Fruit fly (Drosophila melanogaster): Measurements from ENCODE around the gene CG14717.

Gene CG14717

dm6 chr3R:11650105-11651039 lies 45.9 kb upstream of the CG14717 start, which contains the start of the genes Csk and Elp1 (continued):
- TF ChIP-seq nmo (GFP tag; optimal IDR thresholded peaks at IDR 0.05) (peak; percentile 86), sr (GFP tag; IDR thresholded peaks at IDR 0.05) (peak; percentile 80), CG4854 (GFP tag; optimal IDR thresholded peaks at IDR 0.05) (peak; percentile 16), CG15269 (tag; optimal IDR thresholded peaks at IDR 0.05) (peak; percentile 44), Dbx (GFP tag; IDR thresholded peaks at IDR 0.05) (peak; percentile 67; the same call in 1 of the 3 replicates), inv (GFP tag; IDR thresholded peaks at IDR 0.05; ENCODE audit: partially characterized antibody) (peak; percentile 37; the same call in 1 of the 2 replicates), CG14441 (GFP tag; IDR thresholded peaks at IDR 0.05) (peak; percentile 44; the same call in 1 of the 2 replicates), Doc3 (GFP tag; IDR thresholded peaks at IDR 0.05; ENCODE audit: partially characterized antibody) (no peak), Adf1 (GFP tag; IDR thresholded peaks at IDR 0.05) (peak; percentile 74), Mes4 (GFP tag; optimal IDR thresholded peaks at IDR 0.05) (no peak), CG3407 (GFP tag; optimal IDR thresholded peaks at IDR 0.05) (peak; percentile 17), D (optimal IDR thresholded peaks at IDR 0.05) (no peak), D (GFP tag; optimal IDR thresholded peaks at IDR 0.05) (no peak), CG15479 (GFP tag; optimal IDR thresholded peaks at IDR 0.05) (peak; percentile 84), CoRest (tag; optimal IDR thresholded peaks at IDR 0.05) (peak; percentile 78), Deaf1 (tag; optimal IDR thresholded peaks at IDR 0.05) (peak; percentile 16), crp (GFP tag; optimal IDR thresholded peaks at IDR 0.05) (peak in 1 of 2 experiments; percentile 53), CG16813 (GFP tag; IDR thresholded peaks at IDR 0.05; ENCODE audit: partially characterized antibody) (no peak), CG18011 (GFP tag; optimal IDR thresholded peaks at IDR 0.05) (no peak), luna (GFP tag; optimal IDR thresholded peaks at IDR 0.05) (no peak), ind (GFP tag; optimal IDR thresholded peaks at IDR 0.05) (peak; percentile 50), cg (GFP tag; optimal IDR thresholded peaks at IDR 0.05) (peak; percentile 95), ranshi (GFP tag; IDR thresholded peaks at IDR 0.05) (no peak), CG10267 (tag; optimal IDR thresholded peaks at IDR 0.05) (peak; percentile 98), az2 (GFP tag; optimal IDR thresholded peaks at IDR 0.05) (peak; percentile 18), lmd (GFP tag; IDR thresholded peaks at IDR 0.05) (peak; percentile 50; the same call in 1 of the 2 replicates), trem (tag; optimal IDR thresholded peaks at IDR 0.05) (peak; percentile 68), CG11723 (GFP tag; optimal IDR thresholded peaks at IDR 0.05) (peak; percentile 21), Pdp1 (GFP tag; optimal IDR thresholded peaks at IDR 0.05) (peak; percentile 39 to 52), CG10979 (tag; optimal IDR thresholded peaks at IDR 0.05) (peak; percentile 49), CG15514 (GFP tag; optimal IDR thresholded peaks at IDR 0.05) (peak; percentile 74)

dm6 chr3R:11655873-11656374 lies 40.4 kb upstream of the CG14717 start, which contains the start of gene CG42327:
Gene CG42327 (plus strand): TSS chr3R:11656149.
- peak; percentile 97 for TF ChIP-seq Awh (GFP tag; IDR thresholded peaks at IDR 0.05)
- peak; percentile 16; the same call in 1 of the 2 replicates for TF ChIP-seq inv (GFP tag; IDR thresholded peaks at IDR 0.05; ENCODE audit: partially characterized antibody)
- TF ChIP-seq CG9437 (GFP tag; optimal IDR thresholded peaks at IDR 0.05): peak; percentile 89
- peak; percentile 93 for TF ChIP-seq HHEX (GFP tag; optimal IDR thresholded peaks at IDR 0.05)
- TF ChIP-seq Antp (GFP tag; optimal IDR thresholded peaks at IDR 0.05): peak; percentile 82
- peak; percentile 93 for TF ChIP-seq CG2202 (tag; optimal IDR thresholded peaks at IDR 0.05)
- no peak for TF ChIP-seq pan (optimal IDR thresholded peaks at IDR 0.05)
- TF ChIP-seq pan (GFP tag; optimal IDR thresholded peaks at IDR 0.05 in 1 of 2, IDR thresholded peaks at IDR 0.05 in 1 of 2): peak in 1 of 2 experiments; percentile 98
- TF ChIP-seq Rx (GFP tag; IDR thresholded peaks at IDR 0.05): peak; percentile 94
- peak; percentile 80 for TF ChIP-seq CG10543 (GFP tag; optimal IDR thresholded peaks at IDR 0.05)
- TF ChIP-seq disco-r (GFP tag; optimal IDR thresholded peaks at IDR 0.05): peak; percentile 65
- TF ChIP-seq Poxn (GFP tag; IDR thresholded peaks at IDR 0.05): 0 out of 2 replicates have a peak, but pooled peaks have one; percentile 29
- peak; percentile 51 for TF ChIP-seq Elba2 (GFP tag; optimal IDR thresholded peaks at IDR 0.05)
- peak; percentile 10 for TF ChIP-seq da (GFP tag; optimal IDR thresholded peaks at IDR 0.05)
- TF ChIP-seq NC2β (GFP tag; optimal IDR thresholded peaks at IDR 0.05): peak; percentile 84
- peak; percentile 31 for TF ChIP-seq CG9797 (GFP tag; optimal IDR thresholded peaks at IDR 0.05)
- TF ChIP-seq CG12104 (GFP tag; optimal IDR thresholded peaks at IDR 0.05): peak; percentile 79
- peak; percentile 96 for TF ChIP-seq lab (GFP tag; optimal IDR thresholded peaks at IDR 0.05)
